Fruit fly (Drosophila melanogaster): Measurements from ENCODE around the gene CG11437.

DNA sequence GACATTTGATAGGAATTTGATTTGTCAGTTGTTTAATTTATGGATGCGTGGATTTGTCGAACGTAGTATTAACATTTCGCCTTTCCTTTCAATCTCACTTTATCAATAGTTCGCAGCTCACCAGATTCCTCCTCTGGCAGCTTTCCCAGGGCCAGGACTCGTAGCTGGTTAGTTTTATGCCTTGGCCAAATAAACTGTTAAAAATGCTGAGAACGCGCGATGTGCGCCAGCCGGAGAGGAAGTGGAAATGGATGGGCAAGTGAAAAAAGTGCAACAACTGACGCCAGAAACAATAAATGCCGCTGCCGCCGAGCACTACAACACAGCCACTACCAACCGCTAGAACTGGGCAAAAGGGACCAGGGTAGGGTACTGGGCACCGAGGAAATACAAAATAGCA lies 14.8 kb downstream of the CG11437 start:
- TF ChIP-seq ttk (optimal IDR thresholded peaks at IDR 0.05) (no peak), Sin3A (optimal IDR thresholded peaks at IDR 0.05) (no peak), psq (optimal IDR thresholded peaks at IDR 0.05) (no peak)

All from Kc167 (cell line).